Fruit fly (Drosophila melanogaster) whole organism, embryonic: ENCODE data around the gene CG43845.
A peak's percentile ranks its signal among the peaks of the same experiment; 100 is the strongest.

ENCODE experiments used
- Blimp-1 ChIP-seq: fragments of 200-800 bp; sonication (Bioruptor generic); optimal IDR thresholded peaks from 3 replicates; lab custom pipeline; 2018; ENCODE audit warnings: missing biosample characterization, missing genetic modification characterization, mild to moderate bottlenecking, moderate library complexity, missing genetic modification reagents
- CG10267 ChIP-seq: fragments of 200-800 bp; sonication (Bioruptor generic); optimal IDR thresholded peaks from 2 replicates; lab custom pipeline; 2018; ENCODE audit warnings: missing biosample characterization, mild to moderate bottlenecking, missing genetic modification characterization, moderate library complexity
- CG10321 ChIP-seq: fragments of 200-800 bp; sonication (Bioruptor generic); IDR thresholded peaks from 2 replicates; pipeline ENCODE4 v1.3.6; 2022; ENCODE audit warnings: missing biosample characterization, missing genetic modification characterization
- CG10462 ChIP-seq: fragments of 200-800 bp; sonication (Bioruptor generic); optimal IDR thresholded peaks from 2 replicates; lab custom pipeline; 2016; ENCODE audit warnings: missing biosample characterization, missing genetic modification characterization
- CG11560 ChIP-seq: fragments of 200-800 bp; sonication (Bioruptor generic); IDR thresholded peaks from 3 replicates; pipeline ENCODE4 v1.3.6; 2022; ENCODE audit warnings: missing biosample characterization, missing genetic modification characterization
- CG11695 ChIP-seq: fragments of 200-800 bp; sonication (Bioruptor generic); IDR thresholded peaks from 3 replicates; pipeline ENCODE4 v1.3.6; 2022; ENCODE audit warnings: missing biosample characterization, missing genetic modification characterization
- CG11696 ChIP-seq: fragments of 200-800 bp; sonication (Bioruptor generic); IDR thresholded peaks from 2 replicates; pipeline ENCODE4 v1.3.6; 2022; ENCODE audit warnings: missing biosample characterization, missing genetic modification characterization
- CG14441 ChIP-seq: fragments of 200-800 bp; sonication (Bioruptor generic); IDR thresholded peaks from 2 replicates; pipeline ENCODE4 v1.3.6; 2022; ENCODE audit warnings: missing biosample characterization, missing genetic modification characterization
- CG14710 ChIP-seq: fragments of 200-800 bp; sonication (Bioruptor generic); optimal IDR thresholded peaks from 3 replicates; lab custom pipeline; 2019; ENCODE audit warnings: missing biosample characterization, mild to moderate bottlenecking, missing genetic modification characterization, moderate library complexity
- CG15011 ChIP-seq: fragments of 200-800 bp; sonication (Bioruptor generic); optimal IDR thresholded peaks from 3 replicates; lab custom pipeline; 2018; ENCODE audit warnings: missing biosample characterization, mild to moderate bottlenecking, missing genetic modification characterization
- CG15514 ChIP-seq: fragments of 200-800 bp; sonication (Bioruptor generic); optimal IDR thresholded peaks from 3 replicates; lab custom pipeline; 2017; ENCODE audit warnings: missing biosample characterization, missing genetic modification characterization, mild to moderate bottlenecking, moderate library complexity, missing genetic modification reagents
- CG1603 ChIP-seq: fragments of 200-800 bp; sonication (Bioruptor generic); optimal IDR thresholded peaks from 2 replicates; lab custom pipeline; 2019; ENCODE audit warnings: missing biosample characterization, mild to moderate bottlenecking, missing genetic modification characterization, moderate library complexity
- CG17568 ChIP-seq: fragments of 200-800 bp; sonication (Bioruptor generic); optimal IDR thresholded peaks from 2 replicates; lab custom pipeline; 2018; ENCODE audit warnings: missing biosample characterization, mild to moderate bottlenecking, missing genetic modification characterization, moderate library complexity
- CG17802 ChIP-seq: fragments of 200-800 bp; sonication (Bioruptor generic); optimal IDR thresholded peaks from 2 replicates; lab custom pipeline; 2018; ENCODE audit warnings: missing biosample characterization, mild to moderate bottlenecking, missing genetic modification characterization, moderate library complexity
- CG18011 ChIP-seq: fragments of 200-800 bp; sonication (Bioruptor generic); optimal IDR thresholded peaks from 2 replicates; lab custom pipeline; 2017; ENCODE audit warnings: missing biosample characterization, missing genetic modification characterization, mild to moderate bottlenecking, moderate library complexity, missing genotype
- CG2116 ChIP-seq: fragments of 200-800 bp; sonication (Bioruptor generic); optimal IDR thresholded peaks from 3 replicates; lab custom pipeline; 2018; ENCODE audit warnings: missing biosample characterization, mild to moderate bottlenecking, missing genetic modification characterization
- CG2199 ChIP-seq: fragments of 200-800 bp; sonication (Bioruptor generic); IDR thresholded peaks from 3 replicates; pipeline ENCODE4 v1.3.6; 2022; ENCODE audit warnings: missing biosample characterization, missing genetic modification characterization
- CG2712 ChIP-seq: fragments of 200-800 bp; optimal IDR thresholded peaks from 3 replicates; lab custom pipeline; 2019; ENCODE audit warnings: missing biosample characterization, mild to moderate bottlenecking, missing genetic modification characterization, moderate library complexity
- CG3163 ChIP-seq: fragments of 200-800 bp; sonication (Bioruptor generic); optimal IDR thresholded peaks from 3 replicates; lab custom pipeline; 2016; ENCODE audit warnings: missing biosample characterization, missing genetic modification characterization
- CG32767 ChIP-seq: fragments of 200-800 bp; sonication (Bioruptor generic); IDR thresholded peaks from 2 replicates; pipeline ENCODE4 v1.3.6; 2022; ENCODE audit warnings: missing biosample characterization, missing genetic modification characterization
- CG6791 ChIP-seq: fragments of 200-800 bp; sonication (Bioruptor generic); IDR thresholded peaks from 3 replicates; pipeline ENCODE4 v1.3.6; 2022; ENCODE audit warnings: missing biosample characterization, missing genetic modification characterization; ENCODE audit not compliant: partially characterized antibody
- CG7745 ChIP-seq: fragments of 200-800 bp; sonication (Bioruptor generic); optimal IDR thresholded peaks from 2 replicates; lab custom pipeline; 2018; ENCODE audit warnings: missing biosample characterization, mild to moderate bottlenecking, missing genetic modification characterization, moderate library complexity
- CG7963 ChIP-seq: fragments of 200-800 bp; sonication (Bioruptor generic); IDR thresholded peaks from 3 replicates; pipeline ENCODE4 v1.3.6; 2022; ENCODE audit warnings: missing biosample characterization, missing genetic modification characterization; ENCODE audit not compliant: partially characterized antibody
- CG8089 ChIP-seq: fragments of 200-800 bp; sonication (Bioruptor generic); optimal IDR thresholded peaks from 3 replicates; lab custom pipeline; 2016; ENCODE audit warnings: missing biosample characterization, missing genetic modification characterization
- CG9215 ChIP-seq: fragments of 200-800 bp; sonication (Bioruptor generic); IDR thresholded peaks from 2 replicates; pipeline ENCODE4 v1.3.6; 2022; ENCODE audit warnings: missing biosample characterization, missing genetic modification characterization
- CG9797 ChIP-seq: fragments of 200-800 bp; sonication (Bioruptor generic); optimal IDR thresholded peaks from 3 replicates; lab custom pipeline; 2018; ENCODE audit warnings: missing biosample characterization, mild to moderate bottlenecking, missing genetic modification characterization
- CHES-1-like ChIP-seq: fragments of 200-800 bp; sonication (Bioruptor generic); optimal IDR thresholded peaks from 2 replicates; lab custom pipeline; 2016; ENCODE audit warnings: missing biosample characterization, missing genetic modification characterization
- Chrac-16 ChIP-seq: fragments of 200-800 bp; sonication (Bioruptor generic); optimal IDR thresholded peaks from 3 replicates; lab custom pipeline; 2016; ENCODE audit warnings: missing biosample characterization, missing genetic modification characterization
- Elba2 ChIP-seq: fragments of 200-800 bp; sonication (Bioruptor generic); optimal IDR thresholded peaks from 3 replicates; lab custom pipeline; 2016; ENCODE audit warnings: missing biosample characterization, missing genetic modification characterization
- Hr39 ChIP-seq: fragments of >200 bp; optimal IDR thresholded peaks from 2 replicates; lab custom pipeline; 2017
- MTF-1 ChIP-seq: fragments of 200-800 bp; sonication (Bioruptor generic); optimal IDR thresholded peaks from 2 replicates; lab custom pipeline; 2018; ENCODE audit warnings: missing biosample characterization, mild to moderate bottlenecking, missing genetic modification characterization, borderline replicate concordance
- Mrtf ChIP-seq: fragments of 200-800 bp; sonication (Bioruptor generic); IDR thresholded peaks from 3 replicates; pipeline ENCODE4 v1.3.6; 2022; ENCODE audit warnings: missing biosample characterization, missing genetic modification characterization
- Oaz ChIP-seq: fragments of 200-800 bp; sonication (Bioruptor generic); IDR thresholded peaks from 2 replicates; pipeline ENCODE4 v1.3.6; 2022; ENCODE audit warnings: missing biosample characterization, missing genetic modification characterization
- TFAM ChIP-seq: fragments of 200-800 bp; sonication (Bioruptor generic); optimal IDR thresholded peaks from 2 replicates; lab custom pipeline; 2017; ENCODE audit warnings: missing biosample characterization, missing genetic modification characterization, inconsistent platforms
- Vsx1 ChIP-seq: fragments of 200-800 bp; sonication (Bioruptor generic); optimal IDR thresholded peaks from 2 replicates; lab custom pipeline; 2017; ENCODE audit warnings: missing biosample characterization, mild to moderate bottlenecking, missing genetic modification characterization, missing genetic modification reagents
- abd-A ChIP-seq: fragments of 200-800 bp; sonication (Bioruptor generic); optimal IDR thresholded peaks from 3 replicates; lab custom pipeline; 2019; ENCODE audit warnings: missing biosample characterization, mild to moderate bottlenecking, missing genetic modification characterization, moderate library complexity
- br ChIP-seq: fragments of >200 bp; optimal IDR thresholded peaks from 2 replicates; lab custom pipeline; 2017
- crc ChIP-seq: fragments of 200-800 bp; sonication (Bioruptor generic); optimal IDR thresholded peaks from 2 replicates; lab custom pipeline; 2016; ENCODE audit warnings: missing biosample characterization, missing genetic modification characterization
- fd96Cb ChIP-seq: fragments of 200-800 bp; sonication (Bioruptor generic); optimal IDR thresholded peaks from 2 replicates; lab custom pipeline; 2018; ENCODE audit warnings: missing biosample characterization, mild to moderate bottlenecking, missing genetic modification characterization, moderate library complexity
- gce ChIP-seq: fragments of 200-800 bp; sonication (Bioruptor generic); IDR thresholded peaks from 3 replicates; pipeline ENCODE4 v1.3.6; 2022; ENCODE audit warnings: missing biosample characterization, missing genetic modification characterization
- grau ChIP-seq: fragments of 200-800 bp; optimal IDR thresholded peaks from 3 replicates; lab custom pipeline; 2019; ENCODE audit warnings: missing biosample characterization, mild to moderate bottlenecking, missing genetic modification characterization, moderate library complexity
- lbe ChIP-seq: fragments of 200-800 bp; sonication (Bioruptor generic); optimal IDR thresholded peaks from 2 replicates; lab custom pipeline; 2016; ENCODE audit warnings: missing biosample characterization, mild to moderate bottlenecking, missing genetic modification characterization
- otp ChIP-seq: fragments of 200-800 bp; sonication (Bioruptor generic); IDR thresholded peaks from 3 replicates; pipeline ENCODE4, ENCODE4 v1.3.6; 2022; ENCODE audit warnings: missing biosample characterization, missing genetic modification characterization
- pnt ChIP-seq: fragments of 200-800 bp; sonication (Bioruptor generic); optimal IDR thresholded peaks from 3 replicates; lab custom pipeline; 2016; ENCODE audit warnings: missing biosample characterization, missing genetic modification characterization
- salm ChIP-seq: fragments of 200-800 bp; sonication (Bioruptor generic); optimal IDR thresholded peaks from 2 replicates; lab custom pipeline; 2018; ENCODE audit warnings: missing biosample characterization, mild to moderate bottlenecking, missing genetic modification characterization
- sc ChIP-seq, 3 experiments: fragments of >200 bp in 2 of 3; fragments of 200-800 bp in 1 of 3; sonication (Bioruptor generic) in 1 of 3; optimal IDR thresholded peaks; 2 replicates in 2 of 3; 3 replicates in 1 of 3; lab custom pipeline; 2017; ENCODE audit warnings: mild to moderate bottlenecking in 1 of 3, missing biosample characterization in 1 of 3, missing genetic modification characterization in 1 of 3, missing genetic modification reagents in 1 of 3
- schlank ChIP-seq: fragments of 200-800 bp; sonication (Bioruptor generic); optimal IDR thresholded peaks from 2 replicates; lab custom pipeline; 2018; ENCODE audit warnings: missing biosample characterization, mild to moderate bottlenecking, missing genetic modification characterization
- slp2 ChIP-seq: fragments of 200-800 bp; sonication (Bioruptor generic); optimal IDR thresholded peaks from 2 replicates; lab custom pipeline; 2016; ENCODE audit warnings: missing biosample characterization, missing genetic modification characterization
- tgo ChIP-seq: fragments of 200-800 bp; sonication (Bioruptor generic); IDR thresholded peaks from 3 replicates; pipeline ENCODE4 v1.3.6; 2022; ENCODE audit warnings: missing biosample characterization, missing genetic modification characterization
- tio ChIP-seq: fragments of 200-800 bp; sonication (Bioruptor generic); optimal IDR thresholded peaks from 2 replicates; lab custom pipeline; 2017; ENCODE audit warnings: missing biosample characterization, missing genetic modification characterization, inconsistent platforms
- toy ChIP-seq: fragments of 200-800 bp; sonication (Bioruptor generic); IDR thresholded peaks from 2 replicates; pipeline ENCODE4 v1.3.6; 2022; ENCODE audit warnings: missing biosample characterization, missing genetic modification characterization

The CG43845 gene

dm6 chr3R:5568590-5568989 lies 45.7 kb upstream of the CG43845 start, which contains the start of the genes CG2931 and Rheb (continued):
- TF ChIP-seq MTF-1 (no peak), CG11560 (tag; lab: Robert Waterston, UW) (no peak), otp (GFP tag; lab: Robert Waterston, UW) (no peak), gce (GFP tag; lab: Robert Waterston, UW) (no peak), Chrac-16 (peak; percentile 67), grau (tag; lab: Kevin White, UChicago) (peak; percentile 67), CG15011 (no peak), tio (no peak), schlank (tag; lab: Kevin White, UChicago) (no peak), CG10267 (tag; lab: Kevin White, UChicago) (peak; percentile 80), abd-A (tag; lab: Kevin White, UChicago) (no peak), pnt (GFP tag; lab: Kevin White, UChicago) (peak; percentile 46), CG1603 (tag; lab: Kevin White, UChicago) (peak; percentile 80), br (lab: Kevin White, UChicago) (no peak), CG18011 (peak; percentile 50), CG2199 (GFP tag; lab: Robert Waterston, UW) (0 out of 3 replicates have a peak, but pooled peaks have one; percentile 12), CG10462 (peak; percentile 86), CG9797 (peak; percentile 92), CG6791 (peak; percentile 60), CG32767 (GFP tag; lab: Robert Waterston, UW) (0 out of 2 replicates have a peak, but pooled peaks have one; percentile 18), CG2712 (tag; lab: Kevin White, UChicago) (peak; percentile 78), CG15514 (GFP tag; lab: Kevin White, UChicago) (peak; percentile 81), Vsx1 (GFP tag; lab: Kevin White, UChicago) (no peak), Oaz (peak; percentile 49; the same call in 1 of the 2 replicates), CG10321 (GFP tag; lab: Robert Waterston, UW) (no peak), CG3163 (no peak), crc (GFP tag; lab: Kevin White, UChicago) (no peak), CG8089 (GFP tag; lab: Kevin White, UChicago) (peak; percentile 4), lbe (GFP tag; lab: Kevin White, UChicago) (peak; percentile 30), CG14710 (tag; lab: Kevin White, UChicago) (peak; percentile 87), Blimp-1 (GFP tag; lab: Kevin White, UChicago) (peak; percentile 60), CG7745 (tag; lab: Kevin White, UChicago) (no peak), CHES-1-like (GFP tag; lab: Kevin White, UChicago) (no peak), CG7963 (GFP tag; lab: Robert Waterston, UW) (no peak), CG17568 (GFP tag; lab: Kevin White, UChicago) (no peak), CG14441 (peak; percentile 79), Hr39 (lab: Kevin White, UChicago) (no peak), CG2116 (GFP tag; lab: Kevin White, UChicago) (peak; percentile 83), Mrtf (GFP tag; lab: Robert Waterston, UW) (no peak), slp2 (GFP tag; lab: Kevin White, UChicago) (peak; percentile 14), CG11695 (GFP tag; lab: Robert Waterston, UW) (0 out of 3 replicates have a peak, but pooled peaks have one; percentile 21), CG17802 (tag; lab: Kevin White, UChicago) (peak; percentile 100), salm (peak; percentile 16), sc (optimal IDR thresholded peaks at IDR 0.05; lab: Kevin White, UChicago) (no peak), sc (GFP tag; optimal IDR thresholded peaks at IDR 0.05; lab: Kevin White, UChicago) (no peak), TFAM (GFP tag; lab: Kevin White, UChicago) (no peak), Elba2 (GFP tag; lab: Kevin White, UChicago) (peak; percentile 38), tgo (GFP tag; lab: Robert Waterston, UW) (peak; percentile 67), toy (no peak), fd96Cb (tag; lab: Kevin White, UChicago) (peak; percentile 48), CG9215 (GFP tag; lab: Robert Waterston, UW) (peak; percentile 52), CG11696 (GFP tag; lab: Robert Waterston, UW) (no peak)
